Fruit fly (Drosophila melanogaster) whole organism, embryonic: Measurements from ENCODE around the gene CG13894.

Experiments
- Abd-B ChIP-seq: fragments of 200-800 bp; sonication (Bioruptor generic); optimal IDR thresholded peaks from 2 replicates; lab custom pipeline; 2018; ENCODE audit warnings: missing biosample characterization, mild to moderate bottlenecking, missing genetic modification characterization, moderate library complexity
- Atf-2 ChIP-seq: fragments of 200-800 bp; sonication (Bioruptor generic); optimal IDR thresholded peaks from 2 replicates; lab custom pipeline; 2016; ENCODE audit warnings: missing biosample characterization, missing genetic modification characterization
- Blimp-1 ChIP-seq: fragments of 200-800 bp; sonication (Bioruptor generic); optimal IDR thresholded peaks from 3 replicates; lab custom pipeline; 2018; ENCODE audit warnings: missing biosample characterization, missing genetic modification characterization, mild to moderate bottlenecking, moderate library complexity, missing genetic modification reagents
- CG10209 ChIP-seq: fragments of 200-800 bp; sonication (Bioruptor generic); optimal IDR thresholded peaks from 3 replicates; lab custom pipeline; 2017; ENCODE audit warnings: missing biosample characterization, mild to moderate bottlenecking, missing genetic modification characterization, missing genetic modification reagents
- CG12299 ChIP-seq: fragments of 200-800 bp; sonication (Bioruptor generic); optimal IDR thresholded peaks from 2 replicates; lab custom pipeline; 2018; ENCODE audit warnings: missing biosample characterization, mild to moderate bottlenecking, missing genetic modification characterization
- CG15601 ChIP-seq: fragments of 200-800 bp; sonication (Bioruptor generic); optimal IDR thresholded peaks from 3 replicates; lab custom pipeline; 2019; ENCODE audit warnings: missing biosample characterization, mild to moderate bottlenecking, missing genetic modification characterization, moderate library complexity
- CG16863 ChIP-seq: fragments of 200-800 bp; sonication (Bioruptor generic); optimal IDR thresholded peaks from 3 replicates; lab custom pipeline; 2016; ENCODE audit warnings: missing biosample characterization, missing genetic modification characterization
- CG18262 ChIP-seq: fragments of 200-800 bp; optimal IDR thresholded peaks from 3 replicates; lab custom pipeline; 2019; ENCODE audit warnings: missing biosample characterization, mild to moderate bottlenecking, missing genetic modification characterization, moderate library complexity
- CG1832 ChIP-seq: fragments of 200-800 bp; sonication (Bioruptor generic); optimal IDR thresholded peaks from 2 replicates; lab custom pipeline; 2017; ENCODE audit warnings: missing biosample characterization, mild to moderate bottlenecking, missing genetic modification characterization, inconsistent platforms
- CG2116 ChIP-seq: fragments of 200-800 bp; sonication (Bioruptor generic); optimal IDR thresholded peaks from 3 replicates; lab custom pipeline; 2018; ENCODE audit warnings: missing biosample characterization, mild to moderate bottlenecking, missing genetic modification characterization
- CG30020 ChIP-seq: fragments of 200-800 bp; optimal IDR thresholded peaks from 2 replicates; lab custom pipeline; 2019; ENCODE audit warnings: missing biosample characterization, mild to moderate bottlenecking, missing genetic modification characterization, moderate library complexity
- CG33557 ChIP-seq: fragments of 200-800 bp; sonication (Bioruptor generic); optimal IDR thresholded peaks from 2 replicates; lab custom pipeline; 2019; ENCODE audit warnings: missing biosample characterization, mild to moderate bottlenecking, missing genetic modification characterization, moderate library complexity
- CG34224 ChIP-seq: fragments of 200-800 bp; sonication (Bioruptor generic); IDR thresholded peaks from 3 replicates; pipeline ENCODE4 v1.3.6; 2022; ENCODE audit warnings: missing biosample characterization, missing genetic modification characterization; ENCODE audit not compliant: partially characterized antibody
- CG7372 ChIP-seq: fragments of 200-800 bp; sonication (Bioruptor generic); IDR thresholded peaks from 2 replicates; pipeline ENCODE4 v1.3.6; 2022; ENCODE audit warnings: missing biosample characterization, missing genetic modification characterization
- CG7745 ChIP-seq: fragments of 200-800 bp; sonication (Bioruptor generic); optimal IDR thresholded peaks from 2 replicates; lab custom pipeline; 2018; ENCODE audit warnings: missing biosample characterization, mild to moderate bottlenecking, missing genetic modification characterization, moderate library complexity
- CG7963 ChIP-seq: fragments of 200-800 bp; sonication (Bioruptor generic); IDR thresholded peaks from 3 replicates; pipeline ENCODE4 v1.3.6; 2022; ENCODE audit warnings: missing biosample characterization, missing genetic modification characterization; ENCODE audit not compliant: partially characterized antibody
- CG8924 ChIP-seq: fragments of 200-800 bp; optimal IDR thresholded peaks from 3 replicates; lab custom pipeline; 2019; ENCODE audit warnings: missing biosample characterization, mild to moderate bottlenecking, missing genetic modification characterization, moderate library complexity
- CG9932 ChIP-seq: fragments of 200-800 bp; sonication (Bioruptor generic); IDR thresholded peaks from 2 replicates; pipeline ENCODE4 v1.3.6; 2022; ENCODE audit warnings: missing biosample characterization, missing genetic modification characterization
- Camta ChIP-seq: fragments of 200-800 bp; sonication (Bioruptor generic); optimal IDR thresholded peaks from 2 replicates; lab custom pipeline; 2016; ENCODE audit warnings: missing biosample characterization, missing genetic modification characterization
- CoRest ChIP-seq: fragments of 200-800 bp; sonication (Bioruptor generic); optimal IDR thresholded peaks from 3 replicates; lab custom pipeline; 2018; ENCODE audit warnings: missing biosample characterization, mild to moderate bottlenecking, missing genetic modification characterization, moderate library complexity
- Doc3 ChIP-seq: fragments of 200-800 bp; sonication (Bioruptor generic); IDR thresholded peaks from 3 replicates; pipeline ENCODE4 v1.3.6; 2022; ENCODE audit warnings: missing biosample characterization, missing genetic modification characterization; ENCODE audit not compliant: partially characterized antibody
- H15 ChIP-seq: fragments of 200-800 bp; sonication (Bioruptor generic); IDR thresholded peaks from 3 replicates; pipeline ENCODE4 v1.3.6; 2022; ENCODE audit warnings: missing biosample characterization, missing genetic modification characterization
- Hand ChIP-seq: fragments of 200-800 bp; sonication (Bioruptor generic); optimal IDR thresholded peaks from 2 replicates; lab custom pipeline; 2017; ENCODE audit warnings: mild to moderate bottlenecking, missing biosample characterization, missing genetic modification reagents, missing genetic modification characterization
- HmgD ChIP-seq: fragments of 200-800 bp; sonication (Bioruptor generic); optimal IDR thresholded peaks from 3 replicates; lab custom pipeline; 2016; ENCODE audit warnings: missing biosample characterization, missing genetic modification characterization
- Meics ChIP-seq: fragments of 200-800 bp; sonication (Bioruptor generic); optimal IDR thresholded peaks from 2 replicates; lab custom pipeline; 2017; ENCODE audit warnings: missing biosample characterization, mild to moderate bottlenecking, missing genetic modification characterization
- NC2β ChIP-seq: fragments of 200-800 bp; sonication (Bioruptor generic); optimal IDR thresholded peaks from 2 replicates; lab custom pipeline; 2016; ENCODE audit warnings: missing biosample characterization, missing genetic modification characterization
- Nf-YA ChIP-seq: fragments of 200-800 bp; sonication (Bioruptor generic); IDR thresholded peaks from 2 replicates; pipeline ENCODE4 v1.3.6; 2022; ENCODE audit warnings: missing biosample characterization, missing genetic modification characterization
- Oli ChIP-seq: fragments of 200-800 bp; sonication (Bioruptor generic); optimal IDR thresholded peaks from 2 replicates; lab custom pipeline; 2018; ENCODE audit warnings: missing biosample characterization, mild to moderate bottlenecking, missing genetic modification characterization, moderate library complexity
- Side ChIP-seq: fragments of 200-800 bp; sonication (Bioruptor generic); optimal IDR thresholded peaks from 2 replicates; lab custom pipeline; 2016; ENCODE audit warnings: missing biosample characterization, missing genetic modification characterization
- aop ChIP-seq: fragments of 200-800 bp; sonication (Bioruptor generic); IDR thresholded peaks from 2 replicates; pipeline ENCODE4 v1.3.6; 2022; ENCODE audit warnings: missing biosample characterization, missing genetic modification characterization
- cas ChIP-seq: fragments of 200-800 bp; sonication (Bioruptor generic); IDR thresholded peaks from 2 replicates; pipeline ENCODE4 v1.3.6; 2022; ENCODE audit warnings: missing biosample characterization, missing genetic modification characterization
- ems ChIP-seq: fragments of 200-800 bp; sonication (Bioruptor generic); optimal IDR thresholded peaks from 3 replicates; lab custom pipeline; 2016; ENCODE audit warnings: missing biosample characterization, missing genetic modification characterization
- esg ChIP-seq: fragments of 200-800 bp; sonication (Bioruptor generic); conservative IDR thresholded peaks from 2 replicates; pipeline ENCODE4 v1.3.6; 2022; ENCODE audit warnings: missing biosample characterization, missing genetic modification characterization
- fd96Cb ChIP-seq: fragments of 200-800 bp; sonication (Bioruptor generic); optimal IDR thresholded peaks from 2 replicates; lab custom pipeline; 2018; ENCODE audit warnings: missing biosample characterization, mild to moderate bottlenecking, missing genetic modification characterization, moderate library complexity
- gsb ChIP-seq: fragments of 200-800 bp; sonication (Bioruptor generic); IDR thresholded peaks from 2 replicates; pipeline ENCODE4 v1.3.6; 2022; ENCODE audit warnings: missing biosample characterization, missing genetic modification characterization
- gsb-n ChIP-seq: fragments of 200-800 bp; sonication (Bioruptor generic); optimal IDR thresholded peaks from 3 replicates; lab custom pipeline; 2018; ENCODE audit warnings: missing biosample characterization, mild to moderate bottlenecking, missing genetic modification characterization
- h ChIP-seq: fragments of >200 bp; optimal IDR thresholded peaks from 2 replicates; lab custom pipeline; 2017
- hkb ChIP-seq, 2 experiments: fragments of 200-800 bp in 1 of 2; fragments of >200 bp in 1 of 2; sonication (Bioruptor generic) in 1 of 2; IDR thresholded peaks in 1 of 2; optimal IDR thresholded peaks in 1 of 2; 2 replicates each; pipeline versions ENCODE4 v1.3.6 to Lab custom; 2017 to 2022; ENCODE audit warnings: missing biosample characterization in 1 of 2, missing genetic modification characterization in 1 of 2
- kah ChIP-seq: fragments of 200-800 bp; sonication (Bioruptor generic); optimal IDR thresholded peaks from 2 replicates; lab custom pipeline; 2018; ENCODE audit warnings: missing biosample characterization, mild to moderate bottlenecking, missing genetic modification characterization
- maf-S ChIP-seq: fragments of 200-800 bp; sonication (Bioruptor generic); optimal IDR thresholded peaks from 2 replicates; lab custom pipeline; 2016; ENCODE audit warnings: missing biosample characterization, missing genetic modification characterization
- otp ChIP-seq: fragments of 200-800 bp; sonication (Bioruptor generic); IDR thresholded peaks from 3 replicates; pipeline ENCODE4, ENCODE4 v1.3.6; 2022; ENCODE audit warnings: missing biosample characterization, missing genetic modification characterization
- pho ChIP-seq: fragments of 200-800 bp; sonication (Bioruptor generic); optimal IDR thresholded peaks from 2 replicates; lab custom pipeline; 2016; ENCODE audit warnings: missing biosample characterization, missing genetic modification characterization
- phol ChIP-seq: fragments of 200-800 bp; sonication (Bioruptor generic); optimal IDR thresholded peaks from 3 replicates; lab custom pipeline; 2018; ENCODE audit warnings: missing biosample characterization, mild to moderate bottlenecking, missing genetic modification characterization, moderate library complexity
- sim ChIP-seq: fragments of 200-800 bp; sonication (Bioruptor generic); IDR thresholded peaks from 2 replicates; pipeline ENCODE4 v1.3.6; 2022; ENCODE audit warnings: missing biosample characterization, missing genetic modification characterization
- so ChIP-seq: fragments of 200-800 bp; sonication (Bioruptor generic); IDR thresholded peaks from 3 replicates; pipeline ENCODE4 v1.3.6; 2022; ENCODE audit warnings: missing biosample characterization, missing genetic modification characterization
- stwl ChIP-seq: fragments of 200-800 bp; sonication (Bioruptor generic); optimal IDR thresholded peaks from 3 replicates; lab custom pipeline; 2018; ENCODE audit warnings: missing biosample characterization, mild to moderate bottlenecking, missing genetic modification characterization, moderate library complexity
- tup ChIP-seq: fragments of 200-800 bp; sonication (Bioruptor generic); optimal IDR thresholded peaks from 2 replicates; lab custom pipeline; 2016; ENCODE audit warnings: missing biosample characterization, mild to moderate bottlenecking, missing genetic modification characterization, moderate library complexity
- wek ChIP-seq: fragments of 200-800 bp; sonication (Bioruptor generic); optimal IDR thresholded peaks from 3 replicates; lab custom pipeline; 2018; ENCODE audit warnings: missing biosample characterization, mild to moderate bottlenecking, missing genetic modification characterization, moderate library complexity

The CG13894 gene

DNA sequence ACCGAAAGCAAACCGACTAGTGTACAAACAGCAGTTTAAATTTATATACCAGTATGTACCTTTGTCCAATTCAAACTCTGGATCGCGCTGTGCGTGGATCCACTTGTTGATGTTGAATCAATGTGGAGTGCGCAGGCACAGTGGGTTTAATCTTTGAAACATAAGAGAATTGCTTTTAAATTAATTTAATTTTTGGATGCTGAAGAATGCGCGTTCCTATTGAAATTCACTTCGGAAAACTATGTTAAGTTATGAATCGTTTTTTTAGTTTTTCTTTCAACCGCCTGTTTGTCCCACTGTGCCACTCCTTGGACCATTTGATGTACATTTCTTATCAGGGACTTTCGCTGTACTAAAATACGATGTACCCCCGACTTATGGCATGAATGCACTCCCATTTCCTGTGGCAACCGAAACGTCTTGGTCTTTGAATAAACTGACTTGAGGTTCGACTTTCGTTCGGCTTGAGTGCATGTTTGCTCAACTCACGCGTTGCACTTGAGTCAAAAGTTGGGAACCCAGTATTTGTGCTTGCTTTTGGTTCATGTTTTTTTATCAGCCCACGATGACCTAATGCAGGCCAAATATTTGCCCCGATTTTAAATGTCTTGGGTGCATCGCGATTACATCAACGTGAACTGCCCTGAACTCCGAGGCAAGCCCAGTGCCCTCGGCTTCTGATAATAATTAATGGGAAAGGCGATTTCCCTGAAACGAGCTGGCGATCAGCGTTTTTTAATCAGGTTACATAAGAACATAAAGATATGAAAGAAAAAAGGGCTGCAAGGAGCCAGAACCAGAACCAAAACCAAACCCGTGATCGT lies 25.8 kb upstream of the CG13894 start (continued):
- TF ChIP-seq CG2116 (GFP tag; lab: Kevin White, UChicago) = peak; percentile 67
- TF ChIP-seq stwl (tag; lab: Kevin White, UChicago) = peak; percentile 79
- TF ChIP-seq so (GFP tag; lab: Robert Waterston, UW) = peak; percentile 89
- peak; percentile 91 for TF ChIP-seq Oli (tag; lab: Kevin White, UChicago)
- TF ChIP-seq Hand = peak; percentile 31
- TF ChIP-seq CG7963 (GFP tag; lab: Robert Waterston, UW) = no peak
- TF ChIP-seq CG18262 (tag; lab: Kevin White, UChicago) = peak; percentile 98
- peak; percentile 87 for TF ChIP-seq kah
- peak; percentile 38; the same call in 1 of the 2 replicates for TF ChIP-seq cas
- peak; percentile 89 for TF ChIP-seq Nf-YA (GFP tag; lab: Robert Waterston, UW)
- TF ChIP-seq CG16863 = peak; percentile 94
- TF ChIP-seq CoRest (tag; lab: Kevin White, UChicago) = peak; percentile 91
- peak; percentile 99 for TF ChIP-seq Camta (GFP tag; lab: Kevin White, UChicago)
- TF ChIP-seq Atf-2 (GFP tag; lab: Kevin White, UChicago) = peak; percentile 96
- TF ChIP-seq HmgD = peak; percentile 44
- TF ChIP-seq Blimp-1 = peak; percentile 94
- peak; percentile 90 for TF ChIP-seq H15 (GFP tag; lab: Robert Waterston, UW)
- peak; percentile 95 for TF ChIP-seq CG15601 (tag; lab: Kevin White, UChicago)
- TF ChIP-seq Doc3 = no peak
- peak; percentile 98 for TF ChIP-seq gsb-n
- peak; percentile 93 for TF ChIP-seq CG10209 (GFP tag; lab: Kevin White, UChicago)
- peak; percentile 39; the same call in 1 of the 2 replicates for TF ChIP-seq CG9932 (GFP tag; lab: Robert Waterston, UW)
- TF ChIP-seq CG1832 (GFP tag; lab: Kevin White, UChicago) = no peak
- TF ChIP-seq esg (GFP tag; lab: Robert Waterston, UW) = peak; percentile 87
- TF ChIP-seq otp (GFP tag; lab: Robert Waterston, UW) = peak; percentile 98
- peak; percentile 77 for TF ChIP-seq CG30020 (tag; lab: Kevin White, UChicago)
- peak; percentile 92 for TF ChIP-seq ems
- peak; percentile 93 for TF ChIP-seq Side
- TF ChIP-seq pho (GFP tag; lab: Kevin White, UChicago) = peak; percentile 51
- peak; percentile 99 for TF ChIP-seq CG33557 (GFP tag; lab: Kevin White, UChicago)
- TF ChIP-seq Meics (GFP tag; lab: Kevin White, UChicago) = peak; percentile 63
- TF ChIP-seq CG12299 (tag; lab: Kevin White, UChicago) = peak; percentile 83
- no peak for TF ChIP-seq h
- peak; percentile 93 for TF ChIP-seq fd96Cb (tag; lab: Kevin White, UChicago)
- peak; percentile 96 for TF ChIP-seq sim (GFP tag; lab: Robert Waterston, UW)
- TF ChIP-seq CG8924 (tag; lab: Kevin White, UChicago) = peak; percentile 95
- peak; percentile 82 for TF ChIP-seq tup (GFP tag; lab: Kevin White, UChicago)
- TF ChIP-seq CG7745 (tag; lab: Kevin White, UChicago) = peak; percentile 82
- peak; percentile 77 for TF ChIP-seq CG7372 (GFP tag; lab: Robert Waterston, UW)
- 0 out of 2 replicates have a peak, but pooled peaks have one; percentile 8 for TF ChIP-seq gsb (GFP tag; lab: Robert Waterston, UW)
- TF ChIP-seq maf-S (GFP tag; lab: Kevin White, UChicago) = peak; percentile 85
- peak; percentile 94 for TF ChIP-seq phol (tag; lab: Kevin White, UChicago)
- no peak for TF ChIP-seq CG34224 (GFP tag; lab: Robert Waterston, UW)
- peak; percentile 82 for TF ChIP-seq Abd-B (GFP tag; lab: Kevin White, UChicago)
- no peak for TF ChIP-seq hkb (optimal IDR thresholded peaks at IDR 0.05; lab: Kevin White, UChicago)
- TF ChIP-seq hkb (GFP tag; IDR thresholded peaks at IDR 0.05; lab: Robert Waterston, UW) = peak; percentile 95
- peak; percentile 79; the same call in 1 of the 2 replicates for TF ChIP-seq aop (GFP tag; lab: Robert Waterston, UW)
- peak; percentile 84 for TF ChIP-seq wek (GFP tag; lab: Kevin White, UChicago)
- TF ChIP-seq NC2β (GFP tag; lab: Kevin White, UChicago) = peak; percentile 97
